Fruit fly (Drosophila melanogaster): Measurements from ENCODE around the gene CG4957.

CG4957 gene

dm6 chr2L:10303786-10304185 is 35.1 kb downstream of the CG4957 start, which contains the start of gene nmd:
TSS of gene nmd (minus strand) at chr2L:10303947.
- TF ChIP-seq pan (optimal IDR thresholded peaks at IDR 0.05), result no peak
- TF ChIP-seq Dfd (GFP tag; optimal IDR thresholded peaks at IDR 0.05), result no peak
- no peak for TF ChIP-seq dsf (GFP tag; optimal IDR thresholded peaks at IDR 0.05; ENCODE audit: borderline replicate concordance)
- peak; percentile 21 for TF ChIP-seq HLH106 (tag; optimal IDR thresholded peaks at IDR 0.05)
- TF ChIP-seq dmrt93B (GFP tag; optimal IDR thresholded peaks at IDR 0.05), result no peak
- TF ChIP-seq Rel (GFP tag; optimal IDR thresholded peaks at IDR 0.05), result no peak
- peak; percentile 70 for TF ChIP-seq Rel (tag; optimal IDR thresholded peaks at IDR 0.05)
- no peak for TF ChIP-seq GATAd (GFP tag; optimal IDR thresholded peaks at IDR 0.05)
- TF ChIP-seq ey (GFP tag; optimal IDR thresholded peaks at IDR 0.05), result no peak
- TF ChIP-seq woc (GFP tag; optimal IDR thresholded peaks at IDR 0.05), result peak; percentile 69

- no peak for TF ChIP-seq Rel (GFP tag; optimal IDR thresholded peaks at IDR 0.05)
- peak; percentile 92 for TF ChIP-seq Rel (tag; optimal IDR thresholded peaks at IDR 0.05)
- no peak for TF ChIP-seq lola (GFP tag; optimal IDR thresholded peaks at IDR 0.05)
These were observed 37.0 kb downstream of the CG4957 start for dm6 chr2L:10305538-10306147.

dm6 chr2L:10306518-10307260 is 38.0 kb downstream of the CG4957 start, which contains the start of the genes CG5390 and CG4968:
TSS of gene CG5390 (minus strand) at chr2L:10306594.
TSS of gene CG4968 (plus strand) at chr2L:10306922.
- no peak for TF ChIP-seq Mio (GFP tag; optimal IDR thresholded peaks at IDR 0.05)
- no peak for TF ChIP-seq GATAd (GFP tag; optimal IDR thresholded peaks at IDR 0.05)
- TF ChIP-seq HLH106 (tag; optimal IDR thresholded peaks at IDR 0.05), result peak; percentile 82
- TF ChIP-seq pan (optimal IDR thresholded peaks at IDR 0.05), result no peak
- peak; percentile 3 for TF ChIP-seq Dif (GFP tag; optimal IDR thresholded peaks at IDR 0.05; ENCODE audit: partially characterized antibody)
- no peak for TF ChIP-seq lola (GFP tag; optimal IDR thresholded peaks at IDR 0.05)
- peak; percentile 52 for TF ChIP-seq sv (GFP tag; optimal IDR thresholded peaks at IDR 0.05)
- TF ChIP-seq jim (GFP tag; optimal IDR thresholded peaks at IDR 0.05), result no peak
- peak; percentile 72 for TF ChIP-seq CG9705 (GFP tag; optimal IDR thresholded peaks at IDR 0.05)
- peak; percentile 46 for TF ChIP-seq dsf (GFP tag; optimal IDR thresholded peaks at IDR 0.05; ENCODE audit: borderline replicate concordance)
- TF ChIP-seq Myc (optimal IDR thresholded peaks at IDR 0.05), result no peak
- TF ChIP-seq Abd-B (GFP tag; optimal IDR thresholded peaks at IDR 0.05), result no peak
- TF ChIP-seq woc (GFP tag; optimal IDR thresholded peaks at IDR 0.05), result peak; percentile 67
- peak; percentile 66 for TF ChIP-seq tai (GFP tag; optimal IDR thresholded peaks at IDR 0.05)
- TF ChIP-seq Sp1 (GFP tag; optimal IDR thresholded peaks at IDR 0.05), result peak; percentile 85
- TF ChIP-seq foxo (GFP tag; optimal IDR thresholded peaks at IDR 0.05), result peak in 1 of 2 experiments; percentile 84
- TF ChIP-seq Jra (GFP tag; optimal IDR thresholded peaks at IDR 0.05), result peak; percentile 56
- peak; percentile 90 for TF ChIP-seq brk (GFP tag; optimal IDR thresholded peaks at IDR 0.05)
- peak; percentile 71 for TF ChIP-seq psq (GFP tag; optimal IDR thresholded peaks at IDR 0.05)
- peak; percentile 84 for TF ChIP-seq Rel (GFP tag; optimal IDR thresholded peaks at IDR 0.05)
- TF ChIP-seq Rel (tag; optimal IDR thresholded peaks at IDR 0.05), result peak; percentile 69
- no peak for TF ChIP-seq Hr83 (GFP tag; optimal IDR thresholded peaks at IDR 0.05; ENCODE audit: poor library complexity, severe bottlenecking)
- no peak for TF ChIP-seq CG32264 (GFP tag; optimal IDR thresholded peaks at IDR 0.05)
- no peak for TF ChIP-seq fru (GFP tag; optimal IDR thresholded peaks at IDR 0.05)
- TF ChIP-seq Hnf4 (GFP tag; optimal IDR thresholded peaks at IDR 0.05), result peak; percentile 79
- TF ChIP-seq OdsH (GFP tag; optimal IDR thresholded peaks at IDR 0.05), result peak; percentile 81
- TF ChIP-seq CrebA (GFP tag; optimal IDR thresholded peaks at IDR 0.05; ENCODE audit: borderline replicate concordance), result no peak
- no peak for TF ChIP-seq Vsx2 (GFP tag; optimal IDR thresholded peaks at IDR 0.05; ENCODE audit: partially characterized antibody)
- TF ChIP-seq rgr (GFP tag; optimal IDR thresholded peaks at IDR 0.05), result peak; percentile 80
- no peak for TF ChIP-seq dl (GFP tag; optimal IDR thresholded peaks at IDR 0.05; ENCODE audit: insufficient read depth in 1 of 2, partially characterized antibody in 2 of 2)
- TF ChIP-seq dmrt93B (GFP tag; optimal IDR thresholded peaks at IDR 0.05), result no peak
- TF ChIP-seq ey (GFP tag; optimal IDR thresholded peaks at IDR 0.05), result peak; percentile 69
- no peak for TF ChIP-seq Hr78 (GFP tag; optimal IDR thresholded peaks at IDR 0.05)
- TF ChIP-seq h (GFP tag; optimal IDR thresholded peaks at IDR 0.05), result peak; percentile 74
- TF ChIP-seq sage (GFP tag; optimal IDR thresholded peaks at IDR 0.05), result peak; percentile 88

Data from whole organism, wandering third instar larva.